Fruit fly (Drosophila melanogaster) whole organism, embryonic: Measurements from ENCODE around the gene CG32487.

Experiments
- Asciz ChIP-seq: fragments of 200-800 bp; sonication (Bioruptor generic); optimal IDR thresholded peaks from 2 replicates; lab custom pipeline; 2017; ENCODE audit warnings: missing biosample characterization, mild to moderate bottlenecking, missing genetic modification characterization, missing genetic modification reagents
- CG10209 ChIP-seq: fragments of 200-800 bp; sonication (Bioruptor generic); optimal IDR thresholded peaks from 3 replicates; lab custom pipeline; 2017; ENCODE audit warnings: missing biosample characterization, mild to moderate bottlenecking, missing genetic modification characterization, missing genetic modification reagents
- CG10321 ChIP-seq: fragments of 200-800 bp; sonication (Bioruptor generic); IDR thresholded peaks from 2 replicates; pipeline ENCODE4 v1.3.6; 2022; ENCODE audit warnings: missing biosample characterization, missing genetic modification characterization
- CG11398 ChIP-seq: fragments of 200-800 bp; sonication (Bioruptor generic); optimal IDR thresholded peaks from 2 replicates; lab custom pipeline; 2016; ENCODE audit warnings: missing biosample characterization, missing genetic modification characterization
- CG12769 ChIP-seq: fragments of 200-800 bp; sonication (Bioruptor generic); optimal IDR thresholded peaks from 2 replicates; lab custom pipeline; 2019; ENCODE audit warnings: missing biosample characterization, mild to moderate bottlenecking, missing genetic modification characterization, moderate library complexity
- CG18011 ChIP-seq: fragments of 200-800 bp; sonication (Bioruptor generic); optimal IDR thresholded peaks from 2 replicates; lab custom pipeline; 2017; ENCODE audit warnings: missing biosample characterization, missing genetic modification characterization, mild to moderate bottlenecking, moderate library complexity, missing genotype
- CG30020 ChIP-seq: fragments of 200-800 bp; optimal IDR thresholded peaks from 2 replicates; lab custom pipeline; 2019; ENCODE audit warnings: missing biosample characterization, mild to moderate bottlenecking, missing genetic modification characterization, moderate library complexity
- CG32532 ChIP-seq: fragments of 200-800 bp; sonication (Bioruptor generic); IDR thresholded peaks from 2 replicates; pipeline ENCODE4 v1.3.6; 2022; ENCODE audit warnings: missing biosample characterization, missing genetic modification characterization
- CG33557 ChIP-seq: fragments of 200-800 bp; sonication (Bioruptor generic); optimal IDR thresholded peaks from 2 replicates; lab custom pipeline; 2019; ENCODE audit warnings: missing biosample characterization, mild to moderate bottlenecking, missing genetic modification characterization, moderate library complexity
- CG4282 ChIP-seq: fragments of 200-800 bp; sonication (Bioruptor generic); optimal IDR thresholded peaks from 2 replicates; lab custom pipeline; 2016; ENCODE audit warnings: missing biosample characterization, missing genetic modification characterization
- CG7745 ChIP-seq: fragments of 200-800 bp; sonication (Bioruptor generic); optimal IDR thresholded peaks from 2 replicates; lab custom pipeline; 2018; ENCODE audit warnings: missing biosample characterization, mild to moderate bottlenecking, missing genetic modification characterization, moderate library complexity
- CG7786 ChIP-seq: fragments of 200-800 bp; sonication (Bioruptor generic); optimal IDR thresholded peaks from 2 replicates; lab custom pipeline; 2016; ENCODE audit warnings: missing biosample characterization, missing genetic modification characterization
- CG8388 ChIP-seq: fragments of 200-800 bp; sonication (Bioruptor generic); optimal IDR thresholded peaks from 2 replicates; lab custom pipeline; 2019; ENCODE audit warnings: missing biosample characterization, mild to moderate bottlenecking, missing genetic modification characterization, moderate library complexity
- CTCF ChIP-seq: fragments of 200-800 bp; sonication (Bioruptor generic); optimal IDR thresholded peaks from 2 replicates; lab custom pipeline; 2017; ENCODE audit warnings: missing biosample characterization, mild to moderate bottlenecking, missing genetic modification characterization, moderate library complexity
- D19B ChIP-seq: fragments of 200-800 bp; sonication (Bioruptor generic); optimal IDR thresholded peaks from 2 replicates; lab custom pipeline; 2017; ENCODE audit warnings: missing biosample characterization, mild to moderate bottlenecking, missing genetic modification characterization
- Dek ChIP-seq: fragments of 200-800 bp; sonication (Bioruptor generic); optimal IDR thresholded peaks from 3 replicates; lab custom pipeline; 2019; ENCODE audit warnings: missing biosample characterization, mild to moderate bottlenecking, missing genetic modification characterization, moderate library complexity
- Dll ChIP-seq: fragments of 200-800 bp; sonication (Bioruptor generic); IDR thresholded peaks from 4 replicates; pipeline ENCODE4 v1.3.6; 2022; ENCODE audit warnings: missing biosample characterization, missing genetic modification characterization; ENCODE audit not compliant: partially characterized antibody
- Gug ChIP-seq: fragments of 200-800 bp; sonication (Bioruptor generic); IDR thresholded peaks from 4 replicates; pipeline ENCODE4 v1.3.6; 2022; ENCODE audit warnings: missing biosample characterization, missing genetic modification characterization
- H2.0 ChIP-seq: fragments of 200-800 bp; sonication (Bioruptor generic); IDR thresholded peaks from 2 replicates; pipeline ENCODE4 v1.3.6; 2022; ENCODE audit warnings: missing biosample characterization, missing genetic modification characterization
- Hand ChIP-seq: fragments of 200-800 bp; sonication (Bioruptor generic); optimal IDR thresholded peaks from 2 replicates; lab custom pipeline; 2017; ENCODE audit warnings: mild to moderate bottlenecking, missing biosample characterization, missing genetic modification reagents, missing genetic modification characterization
- HmgZ ChIP-seq: fragments of 200-800 bp; sonication (Bioruptor generic); optimal IDR thresholded peaks from 2 replicates; lab custom pipeline; 2018; ENCODE audit warnings: missing biosample characterization, mild to moderate bottlenecking, missing genetic modification characterization
- Mrtf ChIP-seq: fragments of 200-800 bp; sonication (Bioruptor generic); IDR thresholded peaks from 3 replicates; pipeline ENCODE4 v1.3.6; 2022; ENCODE audit warnings: missing biosample characterization, missing genetic modification characterization
- Oli ChIP-seq: fragments of 200-800 bp; sonication (Bioruptor generic); optimal IDR thresholded peaks from 2 replicates; lab custom pipeline; 2018; ENCODE audit warnings: missing biosample characterization, mild to moderate bottlenecking, missing genetic modification characterization, moderate library complexity
- Poxn ChIP-seq: fragments of 200-800 bp; sonication (Bioruptor generic); IDR thresholded peaks from 2 replicates; pipeline ENCODE4 v1.3.6; 2022; ENCODE audit warnings: missing biosample characterization, missing genetic modification characterization
- ac ChIP-seq: fragments of 200-800 bp; sonication (Bioruptor generic); optimal IDR thresholded peaks from 3 replicates; lab custom pipeline; 2017; ENCODE audit warnings: missing biosample characterization, mild to moderate bottlenecking, missing genetic modification characterization
- aop ChIP-seq: fragments of 200-800 bp; sonication (Bioruptor generic); IDR thresholded peaks from 2 replicates; pipeline ENCODE4 v1.3.6; 2022; ENCODE audit warnings: missing biosample characterization, missing genetic modification characterization
- az2 ChIP-seq: fragments of 200-800 bp; sonication (Bioruptor generic); optimal IDR thresholded peaks from 3 replicates; lab custom pipeline; 2016; ENCODE audit warnings: missing biosample characterization, missing genetic modification characterization
- croc ChIP-seq: fragments of 200-800 bp; sonication (Bioruptor generic); conservative IDR thresholded peaks from 3 replicates; pipeline ENCODE4 v1.3.6; 2022; ENCODE audit warnings: missing biosample characterization, missing genetic modification characterization
- danr ChIP-seq: fragments of 200-800 bp; sonication (Bioruptor generic); IDR thresholded peaks from 2 replicates; pipeline ENCODE4 v1.3.6; 2022; ENCODE audit warnings: missing biosample characterization, missing genetic modification characterization
- emc ChIP-seq: fragments of 200-800 bp; sonication (Bioruptor generic); optimal IDR thresholded peaks from 2 replicates; lab custom pipeline; 2016; ENCODE audit warnings: missing biosample characterization, missing genetic modification characterization
- fd102C ChIP-seq: fragments of 200-800 bp; sonication (Bioruptor generic); optimal IDR thresholded peaks from 2 replicates; lab custom pipeline; 2018; ENCODE audit warnings: missing biosample characterization, mild to moderate bottlenecking, missing genetic modification characterization, moderate library complexity
- gsb-n ChIP-seq: fragments of 200-800 bp; sonication (Bioruptor generic); optimal IDR thresholded peaks from 3 replicates; lab custom pipeline; 2018; ENCODE audit warnings: missing biosample characterization, mild to moderate bottlenecking, missing genetic modification characterization
- h ChIP-seq: fragments of >200 bp; optimal IDR thresholded peaks from 2 replicates; lab custom pipeline; 2017
- inv ChIP-seq: fragments of 200-800 bp; sonication (Bioruptor generic); IDR thresholded peaks from 2 replicates; pipeline ENCODE4 v1.3.6; 2022; ENCODE audit warnings: missing biosample characterization, missing genetic modification characterization; ENCODE audit not compliant: partially characterized antibody
- knrl ChIP-seq: fragments of 200-800 bp; sonication (Bioruptor generic); IDR thresholded peaks from 3 replicates; pipeline ENCODE4 v1.3.6; 2022; ENCODE audit warnings: missing biosample characterization, missing genetic modification characterization; ENCODE audit not compliant: partially characterized antibody
- maf-S ChIP-seq: fragments of 200-800 bp; sonication (Bioruptor generic); optimal IDR thresholded peaks from 2 replicates; lab custom pipeline; 2016; ENCODE audit warnings: missing biosample characterization, missing genetic modification characterization
- mam ChIP-seq: fragments of 200-800 bp; sonication (Bioruptor generic); optimal IDR thresholded peaks from 3 replicates; lab custom pipeline; 2016; ENCODE audit warnings: missing biosample characterization, missing genetic modification characterization
- psq ChIP-seq: fragments of 200-800 bp; sonication (Bioruptor generic); optimal IDR thresholded peaks from 2 replicates; lab custom pipeline; 2017; ENCODE audit warnings: missing biosample characterization, missing genetic modification characterization
- repo ChIP-seq: fragments of 200-800 bp; sonication (Bioruptor generic); optimal IDR thresholded peaks from 2 replicates; lab custom pipeline; 2016; ENCODE audit warnings: missing biosample characterization, missing genetic modification characterization
- scrt ChIP-seq: fragments of 200-800 bp; sonication (Bioruptor generic); optimal IDR thresholded peaks from 2 replicates; lab custom pipeline; 2018; ENCODE audit warnings: missing biosample characterization, mild to moderate bottlenecking, missing genetic modification characterization, moderate library complexity
- sens ChIP-seq: fragments of 200-800 bp; sonication (Bioruptor generic); peaks from one replicate; lab custom pipeline; 2016; ENCODE audit warnings: missing biosample characterization, missing genetic modification characterization
- sqz ChIP-seq: fragments of 200-800 bp; sonication (Bioruptor generic); optimal IDR thresholded peaks from 3 replicates; lab custom pipeline; 2018; ENCODE audit warnings: missing biosample characterization, mild to moderate bottlenecking, missing genetic modification characterization
- vnd ChIP-seq: fragments of 200-800 bp; sonication (Bioruptor generic); IDR thresholded peaks from 3 replicates; pipeline ENCODE4 v1.3.6; 2022; ENCODE audit warnings: missing biosample characterization, missing genetic modification characterization; ENCODE audit not compliant: partially characterized antibody
- wor ChIP-seq: fragments of 200-800 bp; sonication (Bioruptor generic); IDR thresholded peaks from 2 replicates; pipeline ENCODE4 v1.3.6; 2022; ENCODE audit warnings: missing biosample characterization, missing genetic modification characterization
- zen ChIP-seq: fragments of 200-800 bp; sonication (Bioruptor generic); optimal IDR thresholded peaks from 3 replicates; lab custom pipeline; 2018; ENCODE audit warnings: missing biosample characterization, mild to moderate bottlenecking, missing genetic modification characterization, moderate library complexity

The CG32487 gene

dm6 chr3L:3017156-3017555, at the start of gene CG32487:
Gene CG32487, minus strand, starts transcription at chr3L:3017256.
- TF ChIP-seq CTCF = no peak

DNA sequence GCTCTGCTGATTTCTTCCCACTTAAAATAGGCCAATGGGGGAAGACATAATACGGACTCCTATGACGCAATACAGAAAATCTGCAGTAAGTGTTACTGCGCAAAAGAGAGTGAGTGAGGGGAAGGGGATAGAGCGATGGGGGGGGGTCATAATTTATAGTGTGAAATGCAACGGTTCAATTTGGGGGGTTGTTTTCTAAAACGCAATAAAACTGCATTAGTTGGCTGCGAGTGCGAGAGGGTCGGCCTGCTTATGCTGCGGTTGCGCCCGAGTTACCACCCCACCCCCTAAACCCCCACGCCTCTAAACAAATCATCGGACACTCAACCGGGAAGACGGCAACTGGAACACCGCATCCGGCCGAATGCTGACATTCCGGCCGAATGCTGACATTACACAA, 44.0 kb upstream of the CG32487 start:
- peak; percentile 54; the same call in 1 of the 2 replicates for TF ChIP-seq CG10321 (GFP tag; lab: Robert Waterston, UW)

DNA sequence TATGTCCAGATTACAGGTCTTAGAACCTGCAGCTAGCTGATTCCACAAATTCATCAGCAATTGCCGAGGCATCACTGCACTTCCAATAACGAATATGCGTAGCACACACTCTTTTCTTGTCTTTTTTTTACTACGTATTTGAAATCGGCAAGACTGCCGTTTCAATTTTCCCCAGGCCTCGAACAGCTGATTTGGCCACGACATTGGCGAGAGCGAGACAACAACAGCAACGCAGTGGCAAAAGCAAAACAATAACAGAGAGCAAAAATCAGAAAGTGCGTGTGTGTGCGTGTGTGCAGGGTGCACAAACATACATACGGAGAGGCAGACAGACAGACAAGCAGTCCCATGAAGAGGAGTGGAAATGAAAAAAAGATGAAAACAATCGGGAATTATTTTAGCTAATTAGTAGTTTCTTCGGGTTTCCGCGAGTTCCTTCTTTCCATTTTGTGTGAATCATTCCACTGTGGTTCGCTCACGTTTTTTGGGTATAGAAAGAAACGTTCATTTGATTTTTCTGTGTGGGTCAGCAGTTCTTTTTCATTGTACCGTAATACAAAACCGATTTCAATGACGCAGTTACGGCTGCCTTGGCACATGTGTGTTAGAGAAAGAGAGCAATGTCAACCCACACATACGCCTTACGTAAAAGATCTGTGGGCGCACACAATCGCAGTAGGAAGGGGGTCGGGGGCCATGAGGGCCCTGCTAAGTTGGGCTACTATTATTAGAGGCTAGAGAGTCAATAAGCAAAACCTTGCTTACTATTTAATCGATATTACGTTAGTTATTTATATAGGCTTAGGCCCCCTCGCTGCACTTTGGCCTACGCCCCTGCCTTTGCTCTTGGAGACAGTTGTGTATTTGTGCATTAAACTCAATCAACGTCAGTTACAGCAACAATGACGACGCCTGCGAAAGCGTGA, 43.3 kb upstream of the CG32487 start:
- peak; percentile 97 for TF ChIP-seq emc (GFP tag; lab: Kevin White, UChicago)
- TF ChIP-seq Dek (tag; lab: Kevin White, UChicago) = peak; percentile 97
- TF ChIP-seq sqz (GFP tag; lab: Kevin White, UChicago) = peak; percentile 86
- peak; percentile 99 for TF ChIP-seq maf-S (GFP tag; lab: Kevin White, UChicago)
- TF ChIP-seq Mrtf = peak; percentile 99
- TF ChIP-seq CG33557 = peak; percentile 82
- peak; percentile 100 for TF ChIP-seq Gug (GFP tag; lab: Robert Waterston, UW)
- TF ChIP-seq gsb-n (tag; lab: Kevin White, UChicago) = peak; percentile 93
- TF ChIP-seq CG7745 = peak; percentile 57
- TF ChIP-seq sens (GFP tag; lab: Kevin White, UChicago) = peak; percentile 100
- TF ChIP-seq h (lab: Kevin White, UChicago) = no peak
- TF ChIP-seq H2.0 = peak; percentile 99
- peak; percentile 96 for TF ChIP-seq CG8388 (GFP tag; lab: Kevin White, UChicago)
- no peak for TF ChIP-seq knrl (GFP tag; lab: Robert Waterston, UW)
- TF ChIP-seq CG18011 (GFP tag; lab: Kevin White, UChicago) = peak; percentile 91
- peak; percentile 99 for TF ChIP-seq CG10209 (GFP tag; lab: Kevin White, UChicago)
- TF ChIP-seq az2 (GFP tag; lab: Kevin White, UChicago) = peak; percentile 99
- TF ChIP-seq aop (GFP tag; lab: Robert Waterston, UW) = peak; percentile 97
- TF ChIP-seq Asciz (GFP tag; lab: Kevin White, UChicago) = peak; percentile 97
- peak; percentile 98 for TF ChIP-seq croc (GFP tag; lab: Robert Waterston, UW)
- peak; percentile 97 for TF ChIP-seq Poxn
- no peak for TF ChIP-seq inv (GFP tag; lab: Robert Waterston, UW)
- TF ChIP-seq mam (GFP tag; lab: Kevin White, UChicago) = peak; percentile 99
- TF ChIP-seq danr = peak; percentile 98
- TF ChIP-seq zen = peak; percentile 94
- peak; percentile 95 for TF ChIP-seq Hand (GFP tag; lab: Kevin White, UChicago)
- TF ChIP-seq Oli (tag; lab: Kevin White, UChicago) = peak; percentile 98
- no peak for TF ChIP-seq vnd (GFP tag; lab: Robert Waterston, UW)
- TF ChIP-seq HmgZ (tag; lab: Kevin White, UChicago) = peak; percentile 99
- peak; percentile 93 for TF ChIP-seq D19B (GFP tag; lab: Kevin White, UChicago)
- peak; percentile 95 for TF ChIP-seq scrt (GFP tag; lab: Kevin White, UChicago)
- TF ChIP-seq CG32532 (GFP tag; lab: Robert Waterston, UW) = peak; percentile 100
- TF ChIP-seq CG7786 (GFP tag; lab: Kevin White, UChicago) = peak; percentile 99
- TF ChIP-seq CG4282 (GFP tag; lab: Kevin White, UChicago) = peak; percentile 97
- TF ChIP-seq CG30020 = peak; percentile 76
- peak; percentile 98 for TF ChIP-seq repo (GFP tag; lab: Kevin White, UChicago)
- peak; percentile 94 for TF ChIP-seq ac
- TF ChIP-seq wor (GFP tag; lab: Robert Waterston, UW) = peak; percentile 99
- peak; percentile 83 for TF ChIP-seq fd102C (GFP tag; lab: Kevin White, UChicago)
- peak; percentile 92 for TF ChIP-seq psq
- peak; percentile 99 for TF ChIP-seq CG12769 (tag; lab: Kevin White, UChicago)
- 0 out of 4 replicates have a peak, but pooled peaks have one; percentile 38 for TF ChIP-seq Dll
- peak; percentile 98 for TF ChIP-seq CG11398 (GFP tag; lab: Kevin White, UChicago)
